Fruit fly (Drosophila melanogaster) whole organism, embryonic: ENCODE data around the gene AP-2mu.
A peak's percentile ranks its signal among the peaks of the same experiment; 100 is the strongest.

Experiments used
- Bteb2 ChIP-seq: fragments of 200-800 bp; sonication (Bioruptor generic); optimal IDR thresholded peaks from 2 replicates; lab custom pipeline; 2016; ENCODE audit warnings: missing biosample characterization, missing genetic modification characterization
- CG1024 ChIP-seq: fragments of 200-800 bp; sonication (Bioruptor generic); IDR thresholded peaks from 2 replicates; pipeline ENCODE4 v1.3.6; 2022; ENCODE audit warnings: missing biosample characterization, missing genetic modification characterization
- CG10543 ChIP-seq: fragments of 200-800 bp; sonication (Bioruptor generic); optimal IDR thresholded peaks from 3 replicates; lab custom pipeline; 2017; ENCODE audit warnings: missing biosample characterization, mild to moderate bottlenecking, missing genetic modification characterization, moderate library complexity
- CG12236 ChIP-seq: fragments of 200-800 bp; sonication (Bioruptor generic); optimal IDR thresholded peaks from 2 replicates; lab custom pipeline; 2016; ENCODE audit warnings: missing biosample characterization, missing genetic modification characterization
- CG17328 ChIP-seq: fragments of 200-800 bp; sonication (Bioruptor generic); IDR thresholded peaks from 2 replicates; pipeline ENCODE4 v1.3.6; 2022; ENCODE audit warnings: missing biosample characterization, missing genetic modification characterization
- CG18011 ChIP-seq: fragments of 200-800 bp; sonication (Bioruptor generic); optimal IDR thresholded peaks from 2 replicates; lab custom pipeline; 2017; ENCODE audit warnings: missing biosample characterization, missing genetic modification characterization, mild to moderate bottlenecking, moderate library complexity, missing genotype
- CG18476 ChIP-seq: fragments of 200-800 bp; sonication (Bioruptor generic); optimal IDR thresholded peaks from 2 replicates; lab custom pipeline; 2016; ENCODE audit warnings: missing biosample characterization, mild to moderate bottlenecking, missing genetic modification characterization
- CG2199 ChIP-seq: fragments of 200-800 bp; sonication (Bioruptor generic); IDR thresholded peaks from 3 replicates; pipeline ENCODE4 v1.3.6; 2022; ENCODE audit warnings: missing biosample characterization, missing genetic modification characterization
- CG2678 ChIP-seq: fragments of 200-800 bp; sonication (Bioruptor generic); optimal IDR thresholded peaks from 3 replicates; lab custom pipeline; 2019; ENCODE audit warnings: missing biosample characterization, mild to moderate bottlenecking, missing genetic modification characterization, moderate library complexity
- CG32767 ChIP-seq: fragments of 200-800 bp; sonication (Bioruptor generic); IDR thresholded peaks from 2 replicates; pipeline ENCODE4 v1.3.6; 2022; ENCODE audit warnings: missing biosample characterization, missing genetic modification characterization
- CG4282 ChIP-seq: fragments of 200-800 bp; sonication (Bioruptor generic); optimal IDR thresholded peaks from 2 replicates; lab custom pipeline; 2016; ENCODE audit warnings: missing biosample characterization, missing genetic modification characterization
- CG4424 ChIP-seq: fragments of 200-800 bp; sonication (Bioruptor generic); optimal IDR thresholded peaks from 3 replicates; lab custom pipeline; 2016; ENCODE audit warnings: missing biosample characterization, missing genetic modification characterization
- CG4820 ChIP-seq: fragments of 200-800 bp; sonication (Bioruptor generic); optimal IDR thresholded peaks from 3 replicates; lab custom pipeline; 2016; ENCODE audit warnings: missing biosample characterization, missing genetic modification characterization
- CG5180 ChIP-seq: fragments of 200-800 bp; sonication (Bioruptor generic); optimal IDR thresholded peaks from 3 replicates; lab custom pipeline; 2017; ENCODE audit warnings: missing biosample characterization, missing genetic modification characterization, mild to moderate bottlenecking, moderate library complexity, missing genetic modification reagents
- CG6272 ChIP-seq: fragments of 200-800 bp; sonication (Bioruptor generic); IDR thresholded peaks from 2 replicates; pipeline ENCODE4 v1.3.6; 2022; ENCODE audit warnings: missing biosample characterization, missing genetic modification characterization
- CG6813 ChIP-seq: fragments of 200-800 bp; sonication (Bioruptor generic); optimal IDR thresholded peaks from 2 replicates; lab custom pipeline; 2017; ENCODE audit warnings: missing biosample characterization, missing genetic modification characterization, mild to moderate bottlenecking, moderate library complexity, missing genetic modification reagents
- CG7745 ChIP-seq: fragments of 200-800 bp; sonication (Bioruptor generic); optimal IDR thresholded peaks from 2 replicates; lab custom pipeline; 2018; ENCODE audit warnings: missing biosample characterization, mild to moderate bottlenecking, missing genetic modification characterization, moderate library complexity
- CG7786 ChIP-seq: fragments of 200-800 bp; sonication (Bioruptor generic); optimal IDR thresholded peaks from 2 replicates; lab custom pipeline; 2016; ENCODE audit warnings: missing biosample characterization, missing genetic modification characterization
- CG9876 ChIP-seq: fragments of 200-800 bp; sonication (Bioruptor generic); optimal IDR thresholded peaks from 2 replicates; lab custom pipeline; 2016; ENCODE audit warnings: missing biosample characterization, missing genetic modification characterization
- Eip74EF ChIP-seq, 2 experiments: fragments of 200-800 bp in 1 of 2; fragments of >200 bp in 1 of 2; sonication (Bioruptor generic) in 1 of 2; optimal IDR thresholded peaks; 2 replicates each; lab custom pipeline; 2017 to 2019; ENCODE audit warnings: missing biosample characterization in 2 of 2, missing genetic modification characterization in 2 of 2, mild to moderate bottlenecking in 1 of 2, moderate library complexity in 1 of 2
- Gug ChIP-seq: fragments of 200-800 bp; sonication (Bioruptor generic); IDR thresholded peaks from 4 replicates; pipeline ENCODE4 v1.3.6; 2022; ENCODE audit warnings: missing biosample characterization, missing genetic modification characterization
- HLH3B ChIP-seq: fragments of 200-800 bp; sonication (Bioruptor generic); IDR thresholded peaks from 2 replicates; pipeline ENCODE4 v1.3.6; 2022; ENCODE audit warnings: missing biosample characterization, missing genetic modification characterization
- HLH4C ChIP-seq: fragments of 200-800 bp; sonication (Bioruptor generic); IDR thresholded peaks from 3 replicates; pipeline ENCODE4 v1.3.6; 2022; ENCODE audit warnings: missing biosample characterization, missing genetic modification characterization; ENCODE audit not compliant: partially characterized antibody
- HLHmδ ChIP-seq: fragments of 200-800 bp; sonication (Bioruptor generic); optimal IDR thresholded peaks from 2 replicates; lab custom pipeline; 2018; ENCODE audit warnings: missing biosample characterization, mild to moderate bottlenecking, missing genetic modification characterization, moderate library complexity
- NFAT ChIP-seq: fragments of 200-800 bp; sonication (Bioruptor generic); IDR thresholded peaks from 2 replicates; pipeline ENCODE4 v1.3.6; 2022; ENCODE audit warnings: missing biosample characterization, missing genetic modification characterization
- Nf-YB ChIP-seq: fragments of 200-800 bp; sonication (Bioruptor generic); optimal IDR thresholded peaks from 3 replicates; lab custom pipeline; 2019; ENCODE audit warnings: missing biosample characterization, mild to moderate bottlenecking, missing genetic modification characterization, moderate library complexity
- Scr ChIP-seq: fragments of 200-800 bp; sonication (Bioruptor generic); IDR thresholded peaks from 2 replicates; pipeline ENCODE4 v1.3.6; 2022; ENCODE audit warnings: missing biosample characterization, missing genetic modification characterization; ENCODE audit not compliant: partially characterized antibody
- Spps ChIP-seq: fragments of 200-800 bp; sonication (Bioruptor generic); optimal IDR thresholded peaks from 2 replicates; lab custom pipeline; 2018; ENCODE audit warnings: missing biosample characterization, mild to moderate bottlenecking, missing genetic modification characterization
- Tbp ChIP-seq: fragments of >200 bp; optimal IDR thresholded peaks from 2 replicates; lab custom pipeline; 2018; ENCODE audit warnings: missing biosample characterization, missing genetic modification characterization
- amos ChIP-seq: fragments of 200-800 bp; sonication (Bioruptor generic); IDR thresholded peaks from 2 replicates; pipeline ENCODE4 v1.3.6; 2022; ENCODE audit warnings: missing biosample characterization, missing genetic modification characterization; ENCODE audit not compliant: partially characterized antibody
- ash1 ChIP-seq: fragments of 200-800 bp; sonication (Bioruptor generic); optimal IDR thresholded peaks from 2 replicates; lab custom pipeline; 2018; ENCODE audit warnings: missing biosample characterization, mild to moderate bottlenecking, missing genetic modification characterization
- cas ChIP-seq: fragments of 200-800 bp; sonication (Bioruptor generic); IDR thresholded peaks from 2 replicates; pipeline ENCODE4 v1.3.6; 2022; ENCODE audit warnings: missing biosample characterization, missing genetic modification characterization
- chif ChIP-seq, 2 experiments: fragments of 200-800 bp; sonication (Bioruptor generic); optimal IDR thresholded peaks; 3 replicates each; lab custom pipeline; 2016; ENCODE audit warnings: missing biosample characterization in 2 of 2, missing genetic modification characterization in 2 of 2
- chn ChIP-seq: fragments of 200-800 bp; sonication (Bioruptor generic); optimal IDR thresholded peaks from 2 replicates; lab custom pipeline; 2016; ENCODE audit warnings: missing biosample characterization, missing genetic modification characterization
- croc ChIP-seq: fragments of 200-800 bp; sonication (Bioruptor generic); conservative IDR thresholded peaks from 3 replicates; pipeline ENCODE4 v1.3.6; 2022; ENCODE audit warnings: missing biosample characterization, missing genetic modification characterization
- danr ChIP-seq: fragments of 200-800 bp; sonication (Bioruptor generic); IDR thresholded peaks from 2 replicates; pipeline ENCODE4 v1.3.6; 2022; ENCODE audit warnings: missing biosample characterization, missing genetic modification characterization
- dmrt11E ChIP-seq: fragments of 200-800 bp; sonication (Bioruptor generic); optimal IDR thresholded peaks from 3 replicates; lab custom pipeline; 2018; ENCODE audit warnings: missing biosample characterization, mild to moderate bottlenecking, missing genetic modification characterization, moderate library complexity
- exex ChIP-seq: fragments of 200-800 bp; sonication (Bioruptor generic); optimal IDR thresholded peaks from 4 replicates; lab custom pipeline; 2018; ENCODE audit warnings: missing biosample characterization, mild to moderate bottlenecking, missing genetic modification characterization, moderate library complexity
- fd102C ChIP-seq: fragments of 200-800 bp; sonication (Bioruptor generic); optimal IDR thresholded peaks from 2 replicates; lab custom pipeline; 2018; ENCODE audit warnings: missing biosample characterization, mild to moderate bottlenecking, missing genetic modification characterization, moderate library complexity
- gfzf ChIP-seq: fragments of 200-800 bp; sonication (Bioruptor generic); optimal IDR thresholded peaks from 2 replicates; lab custom pipeline; 2016; ENCODE audit warnings: missing biosample characterization, mild to moderate bottlenecking, missing genetic modification characterization, moderate library complexity
- gsb ChIP-seq: fragments of 200-800 bp; sonication (Bioruptor generic); IDR thresholded peaks from 2 replicates; pipeline ENCODE4 v1.3.6; 2022; ENCODE audit warnings: missing biosample characterization, missing genetic modification characterization
- knrl ChIP-seq: fragments of 200-800 bp; sonication (Bioruptor generic); IDR thresholded peaks from 3 replicates; pipeline ENCODE4 v1.3.6; 2022; ENCODE audit warnings: missing biosample characterization, missing genetic modification characterization; ENCODE audit not compliant: partially characterized antibody
- nerfin-2 ChIP-seq: fragments of 200-800 bp; sonication (Bioruptor generic); IDR thresholded peaks from 2 replicates; pipeline ENCODE4 v1.3.6; 2022; ENCODE audit warnings: missing biosample characterization, missing genetic modification characterization; ENCODE audit not compliant: partially characterized antibody
- peb ChIP-seq: fragments of 200-800 bp; sonication (Bioruptor generic); IDR thresholded peaks from 2 replicates; pipeline ENCODE4 v1.3.6; 2022; ENCODE audit warnings: missing biosample characterization, missing genetic modification characterization
- pita ChIP-seq: fragments of 200-800 bp; sonication (Bioruptor generic); optimal IDR thresholded peaks from 2 replicates; lab custom pipeline; 2017; ENCODE audit warnings: missing biosample characterization, mild to moderate bottlenecking, missing genetic modification characterization
- scrt ChIP-seq: fragments of 200-800 bp; sonication (Bioruptor generic); optimal IDR thresholded peaks from 2 replicates; lab custom pipeline; 2018; ENCODE audit warnings: missing biosample characterization, mild to moderate bottlenecking, missing genetic modification characterization, moderate library complexity
- ssp ChIP-seq: fragments of 200-800 bp; sonication (Bioruptor generic); IDR thresholded peaks from 2 replicates; pipeline ENCODE4 v1.3.6; 2022; ENCODE audit warnings: missing biosample characterization, missing genetic modification characterization
- toy ChIP-seq: fragments of 200-800 bp; sonication (Bioruptor generic); IDR thresholded peaks from 2 replicates; pipeline ENCODE4 v1.3.6; 2022; ENCODE audit warnings: missing biosample characterization, missing genetic modification characterization
- unpg ChIP-seq: fragments of 200-800 bp; sonication (Bioruptor generic); optimal IDR thresholded peaks from 3 replicates; lab custom pipeline; 2018; ENCODE audit warnings: missing biosample characterization, mild to moderate bottlenecking, missing genetic modification characterization, moderate library complexity
- vvl ChIP-seq: fragments of 200-800 bp; sonication (Bioruptor generic); IDR thresholded peaks from 2 replicates; pipeline ENCODE4 v1.3.6; 2022; ENCODE audit warnings: missing biosample characterization, missing genetic modification characterization

The AP-2mu gene

dm6 chr3R:22447874-22448254, 14.4 kb upstream of the AP-2mu start, which contains the start of gene CG34376 (continued):
- peak; percentile 28 for TF ChIP-seq unpg (GFP tag; lab: Kevin White, UChicago)
- TF ChIP-seq HLH4C (GFP tag; lab: Robert Waterston, UW): peak; percentile 39; the same call in 2 of the 3 replicates
- no peak for TF ChIP-seq nerfin-2
- peak; percentile 23; the same call in 1 of the 2 replicates for TF ChIP-seq HLH3B
- TF ChIP-seq CG7745: no peak
- peak; percentile 47; the same call in 1 of the 2 replicates for TF ChIP-seq CG17328 (GFP tag; lab: Robert Waterston, UW)
- TF ChIP-seq CG9876: peak; percentile 23
- TF ChIP-seq chn: no peak
- peak; percentile 72 for TF ChIP-seq ash1
- TF ChIP-seq CG2199 (GFP tag; lab: Robert Waterston, UW): 0 out of 3 replicates have a peak, but pooled peaks have one; percentile 61
- TF ChIP-seq CG6272 (GFP tag; lab: Robert Waterston, UW): no peak
- no peak for TF ChIP-seq CG12236 (GFP tag; lab: Kevin White, UChicago)
- peak; percentile 36; the same call in 1 of the 2 replicates for TF ChIP-seq amos (GFP tag; lab: Robert Waterston, UW)
- no peak for TF ChIP-seq toy (GFP tag; lab: Robert Waterston, UW)
- TF ChIP-seq Spps (tag; lab: Kevin White, UChicago): no peak
- no peak for TF ChIP-seq cas (GFP tag; lab: Robert Waterston, UW)
- TF ChIP-seq ssp (GFP tag; lab: Robert Waterston, UW): peak; percentile 58
- peak; percentile 59 for TF ChIP-seq gsb (GFP tag; lab: Robert Waterston, UW)
- peak; percentile 87 for TF ChIP-seq gfzf (GFP tag; lab: Kevin White, UChicago)
- TF ChIP-seq NFAT (GFP tag; lab: Robert Waterston, UW): peak; percentile 78
- peak; percentile 77 for TF ChIP-seq CG10543 (GFP tag; lab: Kevin White, UChicago)
- TF ChIP-seq CG4820: no peak
- TF ChIP-seq scrt (GFP tag; lab: Kevin White, UChicago): peak; percentile 18
- TF ChIP-seq peb (GFP tag; lab: Robert Waterston, UW): no peak
- TF ChIP-seq CG2678 (tag; lab: Kevin White, UChicago): peak; percentile 38
- no peak for TF ChIP-seq Tbp (GFP tag; lab: Kevin White, UChicago)
- TF ChIP-seq CG18011 (GFP tag; lab: Kevin White, UChicago): no peak
- no peak for TF ChIP-seq Bteb2 (GFP tag; lab: Kevin White, UChicago)
- peak; percentile 18; the same call in 1 of the 4 replicates for TF ChIP-seq Gug (GFP tag; lab: Robert Waterston, UW)
- TF ChIP-seq CG4282 (GFP tag; lab: Kevin White, UChicago): no peak
- TF ChIP-seq dmrt11E (tag; lab: Kevin White, UChicago): no peak
- TF ChIP-seq pita (GFP tag; lab: Kevin White, UChicago): no peak
- TF ChIP-seq chif (GFP tag; optimal IDR thresholded peaks at IDR 0.05; lab: Kevin White, UChicago): no peak
- TF ChIP-seq fd102C (GFP tag; lab: Kevin White, UChicago): no peak
- TF ChIP-seq exex: peak; percentile 72
- TF ChIP-seq vvl (GFP tag; lab: Robert Waterston, UW): no peak; the same call in 1 of the 2 replicates
- TF ChIP-seq CG32767 (GFP tag; lab: Robert Waterston, UW): 0 out of 2 replicates have a peak, but pooled peaks have one; percentile 25
- no peak for TF ChIP-seq CG18476 (GFP tag; lab: Kevin White, UChicago)
- TF ChIP-seq Scr (GFP tag; lab: Robert Waterston, UW): no peak
- TF ChIP-seq knrl (GFP tag; lab: Robert Waterston, UW): no peak; the same call in 2 of the 3 replicates
- TF ChIP-seq CG5180: no peak
- TF ChIP-seq Eip74EF (GFP tag; optimal IDR thresholded peaks at IDR 0.05; lab: Kevin White, UChicago): no peak
- TF ChIP-seq CG6813 (GFP tag; lab: Kevin White, UChicago): peak; percentile 45
- 0 out of 2 replicates have a peak, but pooled peaks have one; percentile 5 for TF ChIP-seq CG1024 (GFP tag; lab: Robert Waterston, UW)
- TF ChIP-seq Nf-YB (GFP tag; lab: Kevin White, UChicago): no peak
- no peak for TF ChIP-seq danr (GFP tag; lab: Robert Waterston, UW)
- no peak for TF ChIP-seq CG7786
- no peak for TF ChIP-seq CG4424 (GFP tag; lab: Kevin White, UChicago)
- TF ChIP-seq HLHmδ: peak; percentile 1
- 0 out of 3 replicates have a peak, but pooled peaks have one; percentile 15 for TF ChIP-seq croc (GFP tag; lab: Robert Waterston, UW)
